Fruit fly (Drosophila melanogaster) whole organism, embryonic: ENCODE measurements around the gene Rab3GAP1.

Source experiments
- Bteb2 ChIP-seq: fragments of 200-800 bp; sonication (Bioruptor generic); optimal IDR thresholded peaks from 2 replicates; lab custom pipeline; 2016; ENCODE audit warnings: missing biosample characterization, missing genetic modification characterization
- CG10267 ChIP-seq: fragments of 200-800 bp; sonication (Bioruptor generic); optimal IDR thresholded peaks from 2 replicates; lab custom pipeline; 2018; ENCODE audit warnings: missing biosample characterization, mild to moderate bottlenecking, missing genetic modification characterization, moderate library complexity
- CG11723 ChIP-seq: fragments of 200-800 bp; sonication (Bioruptor generic); optimal IDR thresholded peaks from 2 replicates; lab custom pipeline; 2017; ENCODE audit warnings: missing biosample characterization, mild to moderate bottlenecking, missing genetic modification characterization
- CG12071 ChIP-seq: fragments of 200-800 bp; sonication (Bioruptor generic); optimal IDR thresholded peaks from 3 replicates; lab custom pipeline; 2018; ENCODE audit warnings: missing biosample characterization, mild to moderate bottlenecking, missing genetic modification characterization
- CG15269 ChIP-seq: fragments of 200-800 bp; sonication (Bioruptor generic); optimal IDR thresholded peaks from 2 replicates; lab custom pipeline; 2018; ENCODE audit warnings: missing biosample characterization, mild to moderate bottlenecking, missing genetic modification characterization, moderate library complexity
- CG16779 ChIP-seq: fragments of 200-800 bp; sonication (Bioruptor generic); IDR thresholded peaks from 2 replicates; pipeline ENCODE4 v1.3.6; 2022; ENCODE audit warnings: missing biosample characterization, missing genetic modification characterization
- CG18619 ChIP-seq: fragments of 200-800 bp; sonication (Bioruptor generic); optimal IDR thresholded peaks from 3 replicates; lab custom pipeline; 2017; ENCODE audit warnings: missing biosample characterization, mild to moderate bottlenecking, missing genetic modification characterization
- CG2199 ChIP-seq: fragments of 200-800 bp; sonication (Bioruptor generic); IDR thresholded peaks from 3 replicates; pipeline ENCODE4 v1.3.6; 2022; ENCODE audit warnings: missing biosample characterization, missing genetic modification characterization
- CG30020 ChIP-seq: fragments of 200-800 bp; optimal IDR thresholded peaks from 2 replicates; lab custom pipeline; 2019; ENCODE audit warnings: missing biosample characterization, mild to moderate bottlenecking, missing genetic modification characterization, moderate library complexity
- CG30431 ChIP-seq: fragments of 200-800 bp; sonication (Bioruptor generic); optimal IDR thresholded peaks from 2 replicates; lab custom pipeline; 2017; ENCODE audit warnings: missing biosample characterization, missing genetic modification characterization
- CG3407 ChIP-seq: fragments of 200-800 bp; sonication (Bioruptor generic); optimal IDR thresholded peaks from 2 replicates; lab custom pipeline; 2018; ENCODE audit warnings: missing biosample characterization, mild to moderate bottlenecking, missing genetic modification characterization
- CG43689 ChIP-seq: fragments of 200-800 bp; sonication (Bioruptor generic); IDR thresholded peaks from 2 replicates; pipeline ENCODE4 v1.3.6; 2022; ENCODE audit warnings: missing biosample characterization, missing genetic modification characterization
- CG4424 ChIP-seq: fragments of 200-800 bp; sonication (Bioruptor generic); optimal IDR thresholded peaks from 3 replicates; lab custom pipeline; 2016; ENCODE audit warnings: missing biosample characterization, missing genetic modification characterization
- CG4730 ChIP-seq: fragments of 200-800 bp; sonication (Bioruptor generic); IDR thresholded peaks from 2 replicates; pipeline ENCODE4 v1.3.6; 2022; ENCODE audit warnings: missing biosample characterization, missing genetic modification characterization
- CG6272 ChIP-seq: fragments of 200-800 bp; sonication (Bioruptor generic); IDR thresholded peaks from 2 replicates; pipeline ENCODE4 v1.3.6; 2022; ENCODE audit warnings: missing biosample characterization, missing genetic modification characterization
- CG6654 ChIP-seq: fragments of 200-800 bp; sonication (Bioruptor generic); optimal IDR thresholded peaks from 2 replicates; lab custom pipeline; 2017; ENCODE audit warnings: missing biosample characterization, mild to moderate bottlenecking, missing genetic modification characterization
- CG7839 ChIP-seq: fragments of 200-800 bp; sonication (Bioruptor generic); optimal IDR thresholded peaks from 3 replicates; lab custom pipeline; 2018; ENCODE audit warnings: missing biosample characterization, mild to moderate bottlenecking, missing genetic modification characterization, moderate library complexity
- Camta ChIP-seq: fragments of 200-800 bp; sonication (Bioruptor generic); optimal IDR thresholded peaks from 2 replicates; lab custom pipeline; 2016; ENCODE audit warnings: missing biosample characterization, missing genetic modification characterization
- E2f1 ChIP-seq: fragments of 200-800 bp; sonication (Bioruptor generic); IDR thresholded peaks from 2 replicates; pipeline ENCODE4 v1.3.6; 2022; ENCODE audit warnings: missing biosample characterization, missing genetic modification characterization
- Gug ChIP-seq: fragments of 200-800 bp; sonication (Bioruptor generic); IDR thresholded peaks from 4 replicates; pipeline ENCODE4 v1.3.6; 2022; ENCODE audit warnings: missing biosample characterization, missing genetic modification characterization
- Hr51 ChIP-seq, 2 experiments: fragments of 200-800 bp; sonication (Bioruptor generic); optimal IDR thresholded peaks; 2 replicates in 1 of 2; 3 replicates in 1 of 2; lab custom pipeline; 2016 to 2018; ENCODE audit warnings: missing biosample characterization in 2 of 2, missing genetic modification characterization in 2 of 2, mild to moderate bottlenecking in 1 of 2, moderate library complexity in 1 of 2
- Hr78 ChIP-seq, 2 experiments: fragments of 200-800 bp in 1 of 2; fragments of >200 bp in 1 of 2; sonication (Bioruptor generic) in 1 of 2; optimal IDR thresholded peaks; 2 replicates each; lab custom pipeline; 2017 to 2019; ENCODE audit warnings: missing biosample characterization in 2 of 2, missing genetic modification characterization in 2 of 2, mild to moderate bottlenecking in 1 of 2, moderate library complexity in 1 of 2
- Hsf ChIP-seq: fragments of 200-800 bp; sonication (Bioruptor generic); optimal IDR thresholded peaks from 3 replicates; lab custom pipeline; 2016; ENCODE audit warnings: missing biosample characterization, missing genetic modification characterization
- NFAT ChIP-seq: fragments of 200-800 bp; sonication (Bioruptor generic); IDR thresholded peaks from 2 replicates; pipeline ENCODE4 v1.3.6; 2022; ENCODE audit warnings: missing biosample characterization, missing genetic modification characterization
- Pdp1 ChIP-seq, 2 experiments: fragments of 200-800 bp; sonication (Bioruptor generic); optimal IDR thresholded peaks; 3 replicates each; lab custom pipeline; 2016; ENCODE audit warnings: missing biosample characterization in 2 of 2, missing genetic modification characterization in 2 of 2, mild to moderate bottlenecking in 1 of 2, moderate library complexity in 1 of 2
- Spps ChIP-seq: fragments of 200-800 bp; sonication (Bioruptor generic); optimal IDR thresholded peaks from 2 replicates; lab custom pipeline; 2018; ENCODE audit warnings: missing biosample characterization, mild to moderate bottlenecking, missing genetic modification characterization
- Stat92E ChIP-seq, 3 experiments: fragments of >200 bp in 2 of 3; fragments of 200-800 bp in 1 of 3; sonication (Bioruptor generic) in 1 of 3; optimal IDR thresholded peaks; 2 replicates each; lab custom pipeline; 2017 to 2019; ENCODE audit warnings: missing biosample characterization in 3 of 3, missing genetic modification characterization in 3 of 3, mild to moderate bottlenecking in 1 of 3, moderate library complexity in 1 of 3
- TFAM ChIP-seq: fragments of 200-800 bp; sonication (Bioruptor generic); optimal IDR thresholded peaks from 2 replicates; lab custom pipeline; 2017; ENCODE audit warnings: missing biosample characterization, missing genetic modification characterization, inconsistent platforms
- ab ChIP-seq: fragments of 200-800 bp; sonication (Bioruptor generic); optimal IDR thresholded peaks from 2 replicates; lab custom pipeline; 2016; ENCODE audit warnings: missing biosample characterization, missing genetic modification characterization
- ap ChIP-seq: fragments of 200-800 bp; sonication (Bioruptor generic); IDR thresholded peaks from 2 replicates; pipeline ENCODE4 v1.3.6; 2022; ENCODE audit warnings: missing biosample characterization, missing genetic modification characterization
- az2 ChIP-seq: fragments of 200-800 bp; sonication (Bioruptor generic); optimal IDR thresholded peaks from 3 replicates; lab custom pipeline; 2016; ENCODE audit warnings: missing biosample characterization, missing genetic modification characterization
- bbx ChIP-seq: fragments of 200-800 bp; sonication (Bioruptor generic); IDR thresholded peaks from 2 replicates; pipeline ENCODE4 v1.3.6; 2022; ENCODE audit warnings: missing biosample characterization, missing genetic modification characterization; ENCODE audit not compliant: partially characterized antibody
- cas ChIP-seq: fragments of 200-800 bp; sonication (Bioruptor generic); IDR thresholded peaks from 2 replicates; pipeline ENCODE4 v1.3.6; 2022; ENCODE audit warnings: missing biosample characterization, missing genetic modification characterization
- dan ChIP-seq: fragments of 200-800 bp; sonication (Bioruptor generic); IDR thresholded peaks from 2 replicates; pipeline ENCODE4 v1.3.6; 2022; ENCODE audit warnings: missing biosample characterization, missing genetic modification characterization
- esg ChIP-seq: fragments of 200-800 bp; sonication (Bioruptor generic); conservative IDR thresholded peaks from 2 replicates; pipeline ENCODE4 v1.3.6; 2022; ENCODE audit warnings: missing biosample characterization, missing genetic modification characterization
- gsb-n ChIP-seq: fragments of 200-800 bp; sonication (Bioruptor generic); optimal IDR thresholded peaks from 3 replicates; lab custom pipeline; 2018; ENCODE audit warnings: missing biosample characterization, mild to moderate bottlenecking, missing genetic modification characterization
- ind ChIP-seq: fragments of 200-800 bp; sonication (Bioruptor generic); optimal IDR thresholded peaks from 3 replicates; lab custom pipeline; 2016; ENCODE audit warnings: missing biosample characterization, missing genetic modification characterization
- inv ChIP-seq: fragments of 200-800 bp; sonication (Bioruptor generic); IDR thresholded peaks from 2 replicates; pipeline ENCODE4 v1.3.6; 2022; ENCODE audit warnings: missing biosample characterization, missing genetic modification characterization; ENCODE audit not compliant: partially characterized antibody
- jigr1 ChIP-seq: fragments of 200-800 bp; sonication (Bioruptor generic); IDR thresholded peaks from 3 replicates; pipeline ENCODE4 v1.3.6; 2022; ENCODE audit warnings: missing biosample characterization, missing genetic modification characterization
- kay ChIP-seq: fragments of 200-800 bp; sonication (Bioruptor generic); optimal IDR thresholded peaks from 2 replicates; lab custom pipeline; 2016; ENCODE audit warnings: missing biosample characterization, missing genetic modification characterization
- maf-S ChIP-seq: fragments of 200-800 bp; sonication (Bioruptor generic); optimal IDR thresholded peaks from 2 replicates; lab custom pipeline; 2016; ENCODE audit warnings: missing biosample characterization, missing genetic modification characterization
- oc ChIP-seq: fragments of 200-800 bp; sonication (Bioruptor generic); optimal IDR thresholded peaks from 2 replicates; lab custom pipeline; 2018; ENCODE audit warnings: missing biosample characterization, mild to moderate bottlenecking, missing genetic modification characterization, moderate library complexity
- org-1 ChIP-seq: fragments of 200-800 bp; sonication (Bioruptor generic); optimal IDR thresholded peaks from 2 replicates; lab custom pipeline; 2017; ENCODE audit warnings: missing biosample characterization, missing genetic modification characterization
- otp ChIP-seq: fragments of 200-800 bp; sonication (Bioruptor generic); IDR thresholded peaks from 3 replicates; pipeline ENCODE4, ENCODE4 v1.3.6; 2022; ENCODE audit warnings: missing biosample characterization, missing genetic modification characterization
- repo ChIP-seq: fragments of 200-800 bp; sonication (Bioruptor generic); optimal IDR thresholded peaks from 2 replicates; lab custom pipeline; 2016; ENCODE audit warnings: missing biosample characterization, missing genetic modification characterization
- seq ChIP-seq: fragments of 200-800 bp; sonication (Bioruptor generic); IDR thresholded peaks from 2 replicates; pipeline ENCODE4 v1.3.6; 2022; ENCODE audit warnings: missing biosample characterization, missing genetic modification characterization
- so ChIP-seq: fragments of 200-800 bp; sonication (Bioruptor generic); IDR thresholded peaks from 3 replicates; pipeline ENCODE4 v1.3.6; 2022; ENCODE audit warnings: missing biosample characterization, missing genetic modification characterization
- sob ChIP-seq: fragments of 200-800 bp; sonication (Bioruptor generic); IDR thresholded peaks from 2 replicates; pipeline ENCODE4 v1.3.6; 2022; ENCODE audit warnings: missing biosample characterization, missing genetic modification characterization
- tgo ChIP-seq: fragments of 200-800 bp; sonication (Bioruptor generic); IDR thresholded peaks from 3 replicates; pipeline ENCODE4 v1.3.6; 2022; ENCODE audit warnings: missing biosample characterization, missing genetic modification characterization
- toy ChIP-seq: fragments of 200-800 bp; sonication (Bioruptor generic); IDR thresholded peaks from 2 replicates; pipeline ENCODE4 v1.3.6; 2022; ENCODE audit warnings: missing biosample characterization, missing genetic modification characterization
- unc-4 ChIP-seq: fragments of 200-800 bp; sonication (Bioruptor generic); IDR thresholded peaks from 2 replicates; pipeline ENCODE4 v1.3.6; 2022; ENCODE audit warnings: missing biosample characterization, missing genetic modification characterization; ENCODE audit not compliant: partially characterized antibody

Rab3GAP1 gene

DNA sequence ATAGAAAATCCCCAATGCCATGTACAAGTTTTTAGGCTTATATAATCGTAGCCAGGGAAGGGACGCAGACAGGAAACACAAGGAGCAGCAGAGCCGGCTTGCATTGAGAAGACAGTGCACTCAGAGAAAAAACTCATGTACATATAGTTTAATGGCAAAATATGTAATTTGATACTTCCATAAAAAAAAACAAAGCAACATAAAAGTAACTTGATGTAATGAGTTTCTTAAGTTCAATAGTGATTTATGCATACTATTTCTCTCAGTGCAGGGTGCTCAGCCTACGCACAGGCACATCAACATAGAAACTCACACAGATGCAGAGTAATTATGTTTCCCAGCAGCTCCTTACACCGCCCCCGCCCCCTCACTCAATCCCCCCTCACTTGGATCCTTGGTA lies 9.8 kb upstream of the Rab3GAP1 start (continued):
- TF ChIP-seq oc (tag; lab: Kevin White, UChicago) (peak; percentile 64), dan (GFP tag; lab: Robert Waterston, UW) (no peak), toy (GFP tag; lab: Robert Waterston, UW) (no peak), esg (peak; percentile 42; the same call in 1 of the 2 replicates), repo (GFP tag; lab: Kevin White, UChicago) (no peak), org-1 (peak; percentile 71), unc-4 (GFP tag; lab: Robert Waterston, UW) (no peak), Hr78 (GFP tag; optimal IDR thresholded peaks at IDR 0.05; lab: Kevin White, UChicago) (no peak), CG15269 (tag; lab: Kevin White, UChicago) (peak; percentile 80), kay (no peak), ind (peak; percentile 64), Stat92E (GFP tag; optimal IDR thresholded peaks at IDR 0.05; lab: Kevin White, UChicago) (no peak), maf-S (GFP tag; lab: Kevin White, UChicago) (peak; percentile 26), gsb-n (tag; lab: Kevin White, UChicago) (peak; percentile 23), otp (GFP tag; lab: Robert Waterston, UW) (peak; percentile 73; the same call in 1 of the 3 replicates), CG6272 (GFP tag; lab: Robert Waterston, UW) (0 out of 2 replicates have a peak, but pooled peaks have one; percentile 20), TFAM (GFP tag; lab: Kevin White, UChicago) (no peak), Hr51 (GFP tag; optimal IDR thresholded peaks at IDR 0.05; lab: Kevin White, UChicago) (peak; percentile 26 to 73), inv (GFP tag; lab: Robert Waterston, UW) (no peak), Camta (GFP tag; lab: Kevin White, UChicago) (no peak), E2f1 (GFP tag; lab: Robert Waterston, UW) (peak; percentile 66), ab (GFP tag; lab: Kevin White, UChicago) (no peak), CG30020 (tag; lab: Kevin White, UChicago) (no peak), bbx (GFP tag; lab: Robert Waterston, UW) (no peak), CG11723 (peak; percentile 51), az2 (GFP tag; lab: Kevin White, UChicago) (peak; percentile 55), CG4424 (GFP tag; lab: Kevin White, UChicago) (peak; percentile 37), so (GFP tag; lab: Robert Waterston, UW) (no peak; the same call in 1 of the 3 replicates), CG2199 (GFP tag; lab: Robert Waterston, UW) (no peak), Bteb2 (GFP tag; lab: Kevin White, UChicago) (no peak), Hsf (GFP tag; lab: Kevin White, UChicago) (peak; percentile 71), CG6654 (GFP tag; lab: Kevin White, UChicago) (peak; percentile 17), CG18619 (GFP tag; lab: Kevin White, UChicago) (peak; percentile 62), CG12071 (GFP tag; lab: Kevin White, UChicago) (peak; percentile 46), CG16779 (no peak), sob (GFP tag; lab: Robert Waterston, UW) (peak; percentile 69), Gug (GFP tag; lab: Robert Waterston, UW) (peak; percentile 41; the same call in 2 of the 4 replicates), Pdp1 (GFP tag; optimal IDR thresholded peaks at IDR 0.05; lab: Kevin White, UChicago) (peak; percentile 50 to 79), Spps (tag; lab: Kevin White, UChicago) (no peak), CG3407 (GFP tag; lab: Kevin White, UChicago) (peak; percentile 8), seq (GFP tag; lab: Robert Waterston, UW) (peak; percentile 77), CG4730 (GFP tag; lab: Robert Waterston, UW) (0 out of 2 replicates have a peak, but pooled peaks have one; percentile 21), CG10267 (tag; lab: Kevin White, UChicago) (peak; percentile 25), ap (GFP tag; lab: Robert Waterston, UW) (0 out of 2 replicates have a peak, but pooled peaks have one; percentile 38), CG7839 (peak; percentile 76), CG30431 (peak; percentile 20), jigr1 (GFP tag; lab: Robert Waterston, UW) (no peak), cas (GFP tag; lab: Robert Waterston, UW) (no peak), NFAT (GFP tag; lab: Robert Waterston, UW) (no peak), CG43689 (GFP tag; lab: Robert Waterston, UW) (no peak), tgo (GFP tag; lab: Robert Waterston, UW) (peak; percentile 72)
